Worm (Caenorhabditis elegans): Measurements from ENCODE around the gene nstp-1.

nstp-1 gene

ce11 chrIV:8973249-8973958, 11.3 kb upstream of the nstp-1 start, which contains the start of gene C53B4.3 (continued):
- no peak for TF ChIP-seq C17E4.6 (GFP tag; IDR thresholded peaks at IDR 0.05)
- TF ChIP-seq F33H1.4 (GFP tag; IDR thresholded peaks at IDR 0.05): no peak; the same call in 1 of the 2 replicates
- peak; percentile 49 for TF ChIP-seq unc-130 (GFP tag; optimal IDR thresholded peaks at IDR 0.05)
- no peak; the same call in 1 of the 2 replicates for TF ChIP-seq lir-1 (GFP tag; conservative IDR thresholded peaks at IDR 0.05)
- TF ChIP-seq snpc-3.4 (tag; optimal IDR thresholded peaks at IDR 0.05): peak; percentile 36
- TF ChIP-seq F22D6.2 (tag; optimal IDR thresholded peaks at IDR 0.05): no peak
- TF ChIP-seq B0261.1 (tag; optimal IDR thresholded peaks at IDR 0.05): no peak
- TF ChIP-seq nhr-120 (GFP tag; IDR thresholded peaks at IDR 0.05): no peak
- TF ChIP-seq Y56A3A.18 (GFP tag; IDR thresholded peaks at IDR 0.05): no peak
- no peak for TF ChIP-seq F57C9.4 (tag; optimal IDR thresholded peaks at IDR 0.05)
- no peak for TF ChIP-seq F37B4.10 (GFP tag; IDR thresholded peaks at IDR 0.05)
- no peak; the same call in 1 of the 2 replicates for TF ChIP-seq Y79H2A.3 (GFP tag; conservative IDR thresholded peaks at IDR 0.05)
- peak; percentile 36 for TF ChIP-seq akir-1 (GFP tag; optimal IDR thresholded peaks at IDR 0.05)
- no peak for TF ChIP-seq F49E8.2 (tag; optimal IDR thresholded peaks at IDR 0.05; ENCODE audit: insufficient read depth)
- no peak for TF ChIP-seq fkh-3 (tag; optimal IDR thresholded peaks at IDR 0.05)
- no peak for TF ChIP-seq mxl-1 (tag; optimal IDR thresholded peaks at IDR 0.05)
- no peak for TF ChIP-seq T26A5.8 (tag; optimal IDR thresholded peaks at IDR 0.05)
- no peak for TF ChIP-seq ztf-18 (tag; optimal IDR thresholded peaks at IDR 0.05)
- TF ChIP-seq gei-17 (GFP tag; optimal IDR thresholded peaks at IDR 0.05): no peak
- TF ChIP-seq snpc-1.3 (tag; optimal IDR thresholded peaks at IDR 0.05; ENCODE audit: insufficient read depth): peak; percentile 31
- no peak for TF ChIP-seq tbx-9 (tag; optimal IDR thresholded peaks at IDR 0.05; ENCODE audit: borderline replicate concordance)
- no peak for TF ChIP-seq sdz-38 (tag; optimal IDR thresholded peaks at IDR 0.05)
- TF ChIP-seq dox-1 (GFP tag; IDR thresholded peaks at IDR 0.05): peak; percentile 55; the same call in 1 of the 2 replicates
- peak; percentile 38 for TF ChIP-seq lsl-1 (GFP tag; optimal IDR thresholded peaks at IDR 0.05)
- TF ChIP-seq egl-44 (GFP tag; IDR thresholded peaks at IDR 0.05): no peak
- no peak for TF ChIP-seq madf-8 (GFP tag; conservative IDR thresholded peaks at IDR 0.05)
- peak; percentile 37 for TF ChIP-seq hrde-1 (tag; optimal IDR thresholded peaks at IDR 0.05; ENCODE audit: borderline replicate concordance)
- no peak for TF ChIP-seq C06A6.2 (GFP tag; conservative IDR thresholded peaks at IDR 0.05)
- peak; percentile 22 for TF ChIP-seq zim-3 (tag; optimal IDR thresholded peaks at IDR 0.05)
- no peak for TF ChIP-seq lsy-27 (tag; optimal IDR thresholded peaks at IDR 0.05; ENCODE audit: borderline replicate concordance, insufficient read depth)
- TF ChIP-seq ccch-3 (GFP tag; optimal IDR thresholded peaks at IDR 0.05): no peak
- TF ChIP-seq ztf-25 (GFP tag; IDR thresholded peaks at IDR 0.05): no peak
- no peak for TF ChIP-seq Y95B8A.8 (GFP tag; IDR thresholded peaks at IDR 0.05)
- TF ChIP-seq hlh-12 (tag; optimal IDR thresholded peaks at IDR 0.05): no peak
- no peak for TF ChIP-seq F10E7.11 (tag; optimal IDR thresholded peaks at IDR 0.05)
- peak; percentile 47 for TF ChIP-seq atf-7 (tag; optimal IDR thresholded peaks at IDR 0.05)
- TF ChIP-seq ceh-91 (GFP tag; IDR thresholded peaks at IDR 0.05): peak; percentile 24; the same call in 1 of the 2 replicates
- TF ChIP-seq dpff-1 (tag; optimal IDR thresholded peaks at IDR 0.05): no peak
- no peak for TF ChIP-seq tlf-1 (GFP tag; optimal IDR thresholded peaks at IDR 0.05)
- peak; percentile 38 for TF ChIP-seq snpc-4 (GFP tag; optimal IDR thresholded peaks at IDR 0.05)
- TF ChIP-seq snpc-4 (tag; optimal IDR thresholded peaks at IDR 0.05): peak in 3 of 4 experiments; percentile 25 to 51 (median 36)
- no peak for TF ChIP-seq dpl-1 (GFP tag; optimal IDR thresholded peaks at IDR 0.05)
- TF ChIP-seq D2030.7 (GFP tag; IDR thresholded peaks at IDR 0.05): peak; percentile 61
- no peak for TF ChIP-seq hmg-1.2 (GFP tag; IDR thresholded peaks at IDR 0.05)
- peak; percentile 82 for TF ChIP-seq ceh-27 (GFP tag; optimal IDR thresholded peaks at IDR 0.05)
- peak; percentile 75 for TF ChIP-seq nhr-80 (tag; optimal IDR thresholded peaks at IDR 0.05)

All from whole organism, young adult.